Worm (Caenorhabditis elegans) whole organism, young adult: ENCODE results near the gene T24C4.10.

ENCODE experiments used
- ets-4 ChIP-seq: fragments of 200-800 bp; sonication (Bioruptor generic); optimal IDR thresholded peaks from 2 replicates; lab custom pipeline; 2018; ENCODE audit warnings: mild to moderate bottlenecking, missing genetic modification characterization, missing compliant biosample characterization
- lsy-27 ChIP-seq: sonication (generic microtip); optimal IDR thresholded peaks from 2 replicates; lab custom pipeline; 2017; ENCODE audit warnings: missing genetic modification characterization, mild to moderate bottlenecking, missing compliant biosample characterization, antibody characterized with exemption, missing genotype, borderline replicate concordance; ENCODE audit not compliant: insufficient read depth
- nhr-80 ChIP-seq: sonication (generic microtip); optimal IDR thresholded peaks from 2 replicates; lab custom pipeline; 2016; ENCODE audit warnings: missing genetic modification characterization, missing compliant biosample characterization
- pha-4 ChIP-seq: fragments of 150-350 bp; sonication (generic microtip); optimal IDR thresholded peaks from 2 replicates; lab custom pipeline; 2014; ENCODE audit warnings: missing biosample characterization, missing genetic modification reagents, missing genetic modification characterization
- tbp1 ChIP-seq: fragments of 200-800 bp; sonication (Bioruptor generic); optimal IDR thresholded peaks from 2 replicates; lab custom pipeline; 2018; ENCODE audit warnings: mild to moderate bottlenecking, missing genetic modification characterization, missing compliant biosample characterization

DNA sequence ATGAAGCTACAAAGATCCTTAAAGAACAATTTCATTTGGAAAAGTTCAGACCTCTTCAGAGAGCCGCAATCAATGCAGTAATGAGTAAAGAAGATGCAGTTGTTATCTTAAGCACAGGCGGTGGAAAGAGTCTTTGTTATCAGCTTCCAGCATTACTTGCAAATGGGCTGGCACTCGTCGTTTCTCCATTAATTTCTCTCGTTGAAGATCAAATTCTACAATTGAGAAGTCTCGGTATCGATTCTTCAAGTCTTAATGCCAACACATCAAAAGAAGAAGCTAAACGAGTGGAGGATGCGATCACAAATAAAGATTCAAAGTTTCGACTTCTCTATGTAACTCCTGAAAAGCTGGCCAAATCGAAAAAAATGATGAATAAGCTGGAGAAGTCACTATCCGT is 34.1 kb downstream of the T24C4.10 start:
- TF ChIP-seq ets-4 (GFP tag; lab: Kevin White, UChicago) (no peak), nhr-80 (no peak), tbp1 (GFP tag; lab: Kevin White, UChicago) (no peak), lsy-27 (no peak), pha-4 (tag; lab: Kevin White, UChicago) (no peak)
